Worm (Caenorhabditis elegans) whole organism, mixed stage, embryonic: ENCODE measurements around the gene srg-54.

Source experiments
- ces-1 ChIP-seq: fragments of 150-350 bp; optimal IDR thresholded peaks from 2 replicates; lab custom pipeline; 2014; ENCODE audit warnings: missing biosample characterization, missing genetic modification reagents, missing genetic modification characterization
- flh-1 ChIP-seq: fragments of 200-800 bp; sonication (Bioruptor generic); optimal IDR thresholded peaks from 2 replicates; lab custom pipeline; 2018; ENCODE audit warnings: mild to moderate bottlenecking, missing genetic modification characterization, moderate library complexity, missing compliant biosample characterization
- lsy-2 ChIP-seq: fragments of 150-350 bp; optimal IDR thresholded peaks from 2 replicates; lab custom pipeline; 2014; ENCODE audit warnings: missing biosample characterization, missing genetic modification characterization
- nhr-12 ChIP-seq: fragments of 150-350 bp; optimal IDR thresholded peaks from 2 replicates; lab custom pipeline; 2014; ENCODE audit warnings: missing biosample characterization, missing genetic modification characterization
- nhr-28 ChIP-seq: fragments of 150-350 bp; optimal IDR thresholded peaks from 2 replicates; lab custom pipeline; 2014; ENCODE audit warnings: missing biosample characterization, missing genetic modification characterization
- pha-4 ChIP-seq: fragments of 150-350 bp; optimal IDR thresholded peaks from 2 replicates; lab custom pipeline; 2018; ENCODE audit warnings: missing biosample characterization, missing genetic modification reagents, missing genetic modification characterization

- TF ChIP-seq pha-4 (tag; lab: Kevin White, UChicago) (no peak), flh-1 (GFP tag; lab: Kevin White, UChicago) (no peak), ces-1 (GFP tag; lab: Kevin White, UChicago) (no peak), lsy-2 (tag; lab: Kevin White, UChicago) (no peak), nhr-28 (tag; lab: Kevin White, UChicago) (no peak), nhr-12 (tag; lab: Kevin White, UChicago) (no peak)
Observed at ce11 chrV:14897731-14898130, 26.3 kb downstream of the srg-54 start, which contains the start of gene H12D21.6.
